Fruit fly (Drosophila melanogaster): ENCODE results near the gene CG14314.

CG14314 gene

dm6 chr3R:18183244-18183643 is 32.7 kb upstream of the CG14314 start, which contains the start of gene cdm (continued):
- TF ChIP-seq BtbVII (GFP tag; optimal IDR thresholded peaks at IDR 0.05) (no peak), sens (GFP tag) (peak; percentile 20), CG1233 (GFP tag; optimal IDR thresholded peaks at IDR 0.05) (no peak), CG10462 (GFP tag; optimal IDR thresholded peaks at IDR 0.05) (no peak), gt (GFP tag; IDR thresholded peaks at IDR 0.05) (no peak), pfk (GFP tag; optimal IDR thresholded peaks at IDR 0.05) (no peak), Elba2 (GFP tag; optimal IDR thresholded peaks at IDR 0.05) (peak; percentile 32), Tbp (GFP tag; optimal IDR thresholded peaks at IDR 0.05) (no peak), CG10267 (tag; optimal IDR thresholded peaks at IDR 0.05) (peak; percentile 69), nmo (GFP tag; optimal IDR thresholded peaks at IDR 0.05) (no peak), nau (GFP tag; optimal IDR thresholded peaks at IDR 0.05) (no peak), kay (GFP tag; optimal IDR thresholded peaks at IDR 0.05) (no peak), ems (GFP tag; optimal IDR thresholded peaks at IDR 0.05) (no peak), trem (tag; optimal IDR thresholded peaks at IDR 0.05) (peak; percentile 35), ase (GFP tag; IDR thresholded peaks at IDR 0.05) (no peak), Bgb (GFP tag; IDR thresholded peaks at IDR 0.05; ENCODE audit: partially characterized antibody) (peak; percentile 42; the same call in 1 of the 2 replicates), CG13123 (GFP tag; optimal IDR thresholded peaks at IDR 0.05) (no peak), Doc3 (GFP tag; IDR thresholded peaks at IDR 0.05; ENCODE audit: partially characterized antibody) (no peak), Sry-β (GFP tag; optimal IDR thresholded peaks at IDR 0.05) (no peak), BEAF-32 (GFP tag; optimal IDR thresholded peaks at IDR 0.05) (peak; percentile 10), z (GFP tag; IDR thresholded peaks at IDR 0.05) (0 out of 3 replicates have a peak, but pooled peaks have one; percentile 35), dmrt99B (tag; optimal IDR thresholded peaks at IDR 0.05) (no peak), CG30020 (tag; optimal IDR thresholded peaks at IDR 0.05) (no peak), CG3838 (GFP tag; optimal IDR thresholded peaks at IDR 0.05) (no peak), wek (GFP tag; optimal IDR thresholded peaks at IDR 0.05) (no peak), CG17361 (GFP tag; IDR thresholded peaks at IDR 0.05) (no peak), CG2202 (tag; optimal IDR thresholded peaks at IDR 0.05) (no peak), CG7987 (GFP tag; optimal IDR thresholded peaks at IDR 0.05) (no peak), CG17186 (GFP tag; optimal IDR thresholded peaks at IDR 0.05) (peak; percentile 19), Opbp (GFP tag; IDR thresholded peaks at IDR 0.05; ENCODE audit: partially characterized antibody) (peak; percentile 45; the same call in 1 of the 3 replicates), CG9609 (GFP tag; optimal IDR thresholded peaks at IDR 0.05) (no peak), Dref (GFP tag; IDR thresholded peaks at IDR 0.05) (peak; percentile 31; the same call in 1 of the 2 replicates), tx (GFP tag; optimal IDR thresholded peaks at IDR 0.05) (no peak), nerfin-2 (GFP tag; IDR thresholded peaks at IDR 0.05; ENCODE audit: partially characterized antibody) (no peak), jigr1 (GFP tag; IDR thresholded peaks at IDR 0.05) (no peak), gfzf (GFP tag; optimal IDR thresholded peaks at IDR 0.05) (peak; percentile 79), Mad (GFP tag; optimal IDR thresholded peaks at IDR 0.05) (no peak), Blimp-1 (GFP tag; optimal IDR thresholded peaks at IDR 0.05) (no peak), rib (GFP tag; IDR thresholded peaks at IDR 0.05) (peak; percentile 3; the same call in 1 of the 2 replicates), p53 (GFP tag; optimal IDR thresholded peaks at IDR 0.05) (no peak), CG5245 (GFP tag; optimal IDR thresholded peaks at IDR 0.05) (no peak), CG15514 (GFP tag; optimal IDR thresholded peaks at IDR 0.05) (peak; percentile 80), Stat92E (GFP tag; optimal IDR thresholded peaks at IDR 0.05) (no peak), PHDP (tag; optimal IDR thresholded peaks at IDR 0.05) (no peak), HmgZ (tag; optimal IDR thresholded peaks at IDR 0.05) (peak; percentile 4), tup (GFP tag; optimal IDR thresholded peaks at IDR 0.05) (no peak), CG10979 (tag; optimal IDR thresholded peaks at IDR 0.05) (no peak), CG16779 (GFP tag; IDR thresholded peaks at IDR 0.05) (no peak), sisA (GFP tag; IDR thresholded peaks at IDR 0.05) (no peak), chm (GFP tag; IDR thresholded peaks at IDR 0.05) (peak; percentile 52; the same call in 1 of the 2 replicates)

Measured in whole organism, embryonic.